Fruit fly (Drosophila melanogaster): ENCODE measurements around the gene CG13454.

dm6 chr3L:15502256-15502655 lies 14.6 kb downstream of the CG13454 start:
- no peak for TF ChIP-seq rgr (GFP tag; optimal IDR thresholded peaks at IDR 0.05)
- no peak for TF ChIP-seq OdsH (GFP tag; optimal IDR thresholded peaks at IDR 0.05)
- no peak for TF ChIP-seq Dif (GFP tag; optimal IDR thresholded peaks at IDR 0.05; ENCODE audit: partially characterized antibody)
- TF ChIP-seq fru (GFP tag; optimal IDR thresholded peaks at IDR 0.05), result no peak
- TF ChIP-seq brk (GFP tag; optimal IDR thresholded peaks at IDR 0.05), result no peak
